Fruit fly (Drosophila melanogaster) whole organism, prepupa: ENCODE results near the gene CG42263.

Experiments used
- Blimp-1 ChIP-seq: fragments of 200-800 bp; sonication (Bioruptor generic); optimal IDR thresholded peaks from 3 replicates; lab custom pipeline; 2017; ENCODE audit warnings: missing biosample characterization, missing genetic modification characterization, mild to moderate bottlenecking, moderate library complexity, missing genetic modification reagents
- CG10631 ChIP-seq: fragments of 200-800 bp; sonication (Bioruptor generic); optimal IDR thresholded peaks from 2 replicates; lab custom pipeline; 2016; ENCODE audit warnings: missing biosample characterization, missing genetic modification characterization
- CG3919 ChIP-seq: fragments of 200-800 bp; sonication (Bioruptor generic); optimal IDR thresholded peaks from 3 replicates; lab custom pipeline; 2016; ENCODE audit warnings: missing biosample characterization, missing genetic modification characterization
- CG4318 ChIP-seq: fragments of 200-800 bp; sonication (Bioruptor generic); optimal IDR thresholded peaks from 3 replicates; lab custom pipeline; 2017; ENCODE audit warnings: missing biosample characterization, mild to moderate bottlenecking, missing genetic modification characterization
- CG6163 ChIP-seq: fragments of 200-800 bp; sonication (Bioruptor generic); IDR thresholded peaks from 3 replicates; pipeline ENCODE4 v1.3.6; 2022; ENCODE audit warnings: missing biosample characterization, missing genetic modification characterization
- Eip93F ChIP-seq: fragments of 200-800 bp; sonication (Bioruptor generic); optimal IDR thresholded peaks from 2 replicates; lab custom pipeline; 2016; ENCODE audit warnings: missing biosample characterization, mild to moderate bottlenecking, missing genetic modification characterization
- Hr4 ChIP-seq: fragments of 200-800 bp; sonication (Bioruptor generic); optimal IDR thresholded peaks from 3 replicates; lab custom pipeline; 2016; ENCODE audit warnings: missing biosample characterization, missing genetic modification characterization
- Met ChIP-seq: fragments of 200-800 bp; sonication (Bioruptor generic); optimal IDR thresholded peaks from 3 replicates; lab custom pipeline; 2016; ENCODE audit warnings: missing biosample characterization, missing genetic modification characterization
- net ChIP-seq: fragments of 200-800 bp; sonication (Bioruptor generic); optimal IDR thresholded peaks from 3 replicates; lab custom pipeline; 2016; ENCODE audit warnings: missing biosample characterization, missing genetic modification characterization
- spab ChIP-seq: fragments of 200-800 bp; sonication (Bioruptor generic); optimal IDR thresholded peaks from 2 replicates; lab custom pipeline; 2017; ENCODE audit warnings: missing biosample characterization, mild to moderate bottlenecking, missing genetic modification characterization, missing genetic modification reagents

DNA sequence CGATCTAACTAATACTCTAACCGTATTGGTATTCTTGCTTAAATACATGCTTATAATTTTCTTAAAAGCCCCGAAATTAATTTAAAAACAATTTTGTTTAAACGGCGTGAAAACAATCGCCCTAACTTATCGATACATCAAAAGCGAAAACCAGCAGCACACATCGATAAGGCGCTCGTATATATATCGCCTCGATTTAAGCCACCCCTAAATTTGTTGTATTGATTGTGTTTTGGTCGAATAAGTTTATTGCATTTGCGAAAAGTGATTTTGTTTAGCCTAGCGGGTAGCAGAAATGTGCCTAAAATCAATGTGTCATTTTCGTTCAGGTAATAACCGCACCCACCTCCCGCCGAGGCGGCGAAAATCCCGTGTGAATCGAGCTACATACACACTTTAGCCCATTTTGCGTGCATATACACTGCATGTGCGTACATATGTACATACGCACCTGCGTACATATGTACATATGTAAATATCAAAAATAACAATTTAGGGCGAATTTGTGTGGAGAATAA, 36.2 kb upstream of the CG42263 start, which contains the start of the genes CG7646 and Nca:
- TF ChIP-seq CG4318 (no peak), Blimp-1 (GFP tag; lab: Kevin White, UChicago) (no peak), CG3919 (GFP tag; lab: Kevin White, UChicago) (no peak), Eip93F (no peak), Hr4 (GFP tag; lab: Kevin White, UChicago) (peak; percentile 1), spab (GFP tag; lab: Kevin White, UChicago) (no peak), CG10631 (no peak), net (GFP tag; lab: Kevin White, UChicago) (no peak), CG6163 (no peak), Met (GFP tag; lab: Kevin White, UChicago) (no peak)
